Worm (Caenorhabditis elegans): ENCODE results near the gene T02G5.14.

The T02G5.14 gene

DNA sequence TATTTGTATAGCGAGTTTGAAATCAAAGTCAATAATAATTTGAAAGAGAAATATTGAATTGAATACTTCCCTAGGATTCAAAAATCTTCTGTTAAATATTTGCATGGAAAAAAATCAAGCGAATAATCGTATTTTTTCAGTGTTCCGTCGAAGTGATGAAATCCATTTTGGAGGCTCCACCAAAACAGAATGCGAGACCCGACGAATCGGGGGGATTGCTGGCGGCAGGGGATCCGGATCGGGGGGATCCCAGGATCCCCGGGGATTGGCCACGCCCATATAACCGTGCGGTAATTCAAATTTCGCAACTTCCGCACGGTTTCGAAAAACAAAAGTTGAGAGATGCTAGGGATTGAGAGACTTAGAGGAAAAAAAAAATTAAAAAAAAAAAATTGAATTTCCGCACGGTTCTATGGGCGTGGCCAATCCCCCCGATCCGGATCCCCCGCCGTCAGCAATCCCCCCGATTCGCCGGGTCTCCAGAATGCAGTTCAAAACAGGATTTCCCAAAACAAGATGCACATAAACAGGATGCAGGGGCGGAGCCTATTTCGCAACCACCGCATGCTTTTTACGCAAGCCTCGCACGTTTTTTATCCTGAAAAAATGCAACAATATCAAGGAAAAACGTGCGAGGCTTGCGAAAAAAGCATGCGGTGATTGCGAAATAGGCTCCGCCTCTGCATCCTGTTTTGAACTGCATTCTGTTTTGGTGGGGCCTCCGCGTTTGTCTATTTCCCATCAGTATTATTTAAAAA lies 38.7 kb downstream of the T02G5.14 start, which contains the start of gene F10E7.11 (continued):
- TF ChIP-seq let-526 (GFP tag; IDR thresholded peaks at IDR 0.05) (0 out of 2 replicates have a peak, but pooled peaks have one; percentile 42), hlh-26 (GFP tag; conservative IDR thresholded peaks at IDR 0.05) (no peak), hmg-1.2 (GFP tag; IDR thresholded peaks at IDR 0.05) (peak; percentile 7; the same call in 1 of the 2 replicates), B0261.1 (tag; optimal IDR thresholded peaks at IDR 0.05) (no peak), ztf-25 (GFP tag; IDR thresholded peaks at IDR 0.05) (0 out of 2 replicates have a peak, but pooled peaks have one; percentile 21), K11D2.4 (GFP tag; IDR thresholded peaks at IDR 0.05) (peak; percentile 58; the same call in 1 of the 2 replicates)

DNA sequence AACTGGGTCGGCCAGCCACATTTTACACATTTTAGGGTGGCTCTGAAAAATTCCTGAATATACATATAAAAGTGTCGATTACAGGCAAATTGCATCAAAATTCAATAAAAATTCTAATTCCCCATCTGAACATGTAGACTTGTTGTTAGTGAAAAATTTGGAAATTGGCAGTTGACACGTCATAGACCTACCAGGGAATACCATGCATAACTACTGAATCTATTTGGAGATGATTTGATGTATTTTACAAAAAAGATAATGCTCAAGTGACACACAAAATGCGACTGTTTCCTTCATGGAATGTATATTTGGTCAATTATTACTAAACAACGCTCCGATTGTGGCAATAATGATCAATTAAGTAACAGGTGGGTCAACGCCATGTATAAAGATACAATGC lies 42.3 kb downstream of the T02G5.14 start, which contains the start of gene F10E7.1:
Gene F10E7.1, plus strand, starts transcription at position 301 of the 400 bp plus-strand sequence.
- TF ChIP-seq ztf-18 (tag; optimal IDR thresholded peaks at IDR 0.05) (no peak), nhr-27 (tag; optimal IDR thresholded peaks at IDR 0.05) (no peak), ccch-3 (GFP tag; optimal IDR thresholded peaks at IDR 0.05) (no peak), D2030.7 (GFP tag; IDR thresholded peaks at IDR 0.05) (no peak), K11D2.4 (GFP tag; IDR thresholded peaks at IDR 0.05) (no peak), madf-10 (tag; optimal IDR thresholded peaks at IDR 0.05) (no peak), ztf-25 (GFP tag; IDR thresholded peaks at IDR 0.05) (no peak), B0035.1 (tag; optimal IDR thresholded peaks at IDR 0.05) (no peak), madf-8 (GFP tag; conservative IDR thresholded peaks at IDR 0.05) (no peak), F10E7.11 (tag; optimal IDR thresholded peaks at IDR 0.05) (no peak), cebp-1 (GFP tag; IDR thresholded peaks at IDR 0.05) (no peak), cebp-1 (tag; optimal IDR thresholded peaks at IDR 0.05) (no peak), Y56A3A.18 (GFP tag; IDR thresholded peaks at IDR 0.05) (no peak), fkh-3 (tag; optimal IDR thresholded peaks at IDR 0.05) (no peak), F39B2.1 (GFP tag; IDR thresholded peaks at IDR 0.05) (no peak)

DNA sequence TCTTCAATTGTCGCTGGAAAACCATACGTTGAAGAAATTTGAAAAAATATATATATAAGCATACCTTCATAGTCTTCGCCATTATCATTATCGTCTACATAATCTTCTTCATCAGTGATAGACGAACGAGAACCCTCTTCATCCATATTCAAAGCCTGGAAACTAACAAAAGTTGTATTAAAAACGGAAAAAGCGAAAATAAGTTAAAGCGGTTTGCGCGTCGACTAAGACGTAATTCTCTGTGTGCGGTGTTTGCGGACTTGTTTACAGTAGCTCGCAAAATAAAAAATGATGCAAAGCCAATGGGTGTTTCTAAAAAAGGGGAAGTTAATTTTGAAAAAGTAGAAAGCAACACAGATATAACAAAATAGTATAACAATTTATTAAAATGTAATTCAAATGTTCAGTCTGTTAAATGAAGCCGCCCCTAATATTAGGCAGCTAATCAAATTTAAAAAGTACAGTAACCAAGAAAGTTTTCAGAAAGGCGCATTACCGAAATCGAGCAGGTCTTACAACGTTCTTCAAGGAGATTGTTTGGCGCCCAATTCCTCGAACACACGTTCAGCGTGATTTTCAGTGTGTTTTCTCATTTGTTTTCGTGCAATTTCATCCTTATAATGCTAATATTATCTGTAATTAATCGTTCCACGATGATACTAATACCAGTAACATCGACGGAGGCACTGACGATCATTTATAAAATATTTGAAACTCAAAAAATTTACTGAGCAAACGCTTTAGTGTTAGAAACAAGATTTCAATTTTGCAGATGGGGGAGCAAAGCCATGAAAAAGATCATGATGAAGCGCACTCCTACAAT lies 48.0 kb downstream of the T02G5.14 start, which contains the start of the genes T07F8.4 and gld-3:
Gene T07F8.4, minus strand, starts transcription at position 162 of the 823 bp plus-strand sequence.
Gene gld-3, plus strand, starts transcription at position 773 of the 823 bp plus-strand sequence.
- no peak for TF ChIP-seq dpff-1 (tag; optimal IDR thresholded peaks at IDR 0.05)
- TF ChIP-seq C06A6.2 (GFP tag; conservative IDR thresholded peaks at IDR 0.05): no peak
- no peak for TF ChIP-seq attf-6 (GFP tag; IDR thresholded peaks at IDR 0.05)
- 0 out of 2 replicates have a peak, but pooled peaks have one; percentile 37 for TF ChIP-seq Y95B8A.8 (GFP tag; IDR thresholded peaks at IDR 0.05)
- TF ChIP-seq lsl-1 (GFP tag; optimal IDR thresholded peaks at IDR 0.05): peak; percentile 96
- TF ChIP-seq snpc-4 (GFP tag; optimal IDR thresholded peaks at IDR 0.05): no peak
- peak in 2 of 4 experiments; percentile 15 to 32 for TF ChIP-seq snpc-4 (tag; optimal IDR thresholded peaks at IDR 0.05)
- TF ChIP-seq xnd-1 (tag; optimal IDR thresholded peaks at IDR 0.05): peak; percentile 85
- no peak for TF ChIP-seq cebp-2 (GFP tag; IDR thresholded peaks at IDR 0.05)
- no peak for TF ChIP-seq nhr-90 (tag; optimal IDR thresholded peaks at IDR 0.05)
- peak; percentile 71 for TF ChIP-seq lin-54 (GFP tag; optimal IDR thresholded peaks at IDR 0.05)
- TF ChIP-seq K12H6.12 (tag; optimal IDR thresholded peaks at IDR 0.05): no peak
- TF ChIP-seq dox-1 (GFP tag; IDR thresholded peaks at IDR 0.05): peak; percentile 69
- peak; percentile 80 for TF ChIP-seq ceh-91 (GFP tag; IDR thresholded peaks at IDR 0.05)
- TF ChIP-seq dpl-1 (GFP tag; optimal IDR thresholded peaks at IDR 0.05): peak; percentile 29
- TF ChIP-seq Y79H2A.3 (GFP tag; conservative IDR thresholded peaks at IDR 0.05): no peak
- no peak for TF ChIP-seq egl-44 (GFP tag; IDR thresholded peaks at IDR 0.05)
- TF ChIP-seq sdz-38 (tag; optimal IDR thresholded peaks at IDR 0.05): no peak
- peak; percentile 93 for TF ChIP-seq madf-6 (GFP tag; IDR thresholded peaks at IDR 0.05)
- 0 out of 2 replicates have a peak, but pooled peaks have one; percentile 4 for TF ChIP-seq ztf-28 (GFP tag; IDR thresholded peaks at IDR 0.05)
- no peak for TF ChIP-seq let-526 (GFP tag; IDR thresholded peaks at IDR 0.05)
- no peak for TF ChIP-seq nhr-120 (GFP tag; IDR thresholded peaks at IDR 0.05)
- 0 out of 2 replicates have a peak, but pooled peaks have one; percentile 28 for TF ChIP-seq ekl-4 (GFP tag; IDR thresholded peaks at IDR 0.05)
- peak; percentile 35 for TF ChIP-seq ztf-18 (tag; optimal IDR thresholded peaks at IDR 0.05)
- peak; percentile 82 for TF ChIP-seq efl-1 (GFP tag; optimal IDR thresholded peaks at IDR 0.05)
- TF ChIP-seq him-1 (tag; optimal IDR thresholded peaks at IDR 0.05): peak; percentile 24
